Fruit fly (Drosophila melanogaster): ENCODE results near the gene CG42564.
A peak's percentile ranks its signal among the peaks of the same experiment; 100 is the strongest.

Gene CG42564

DNA sequence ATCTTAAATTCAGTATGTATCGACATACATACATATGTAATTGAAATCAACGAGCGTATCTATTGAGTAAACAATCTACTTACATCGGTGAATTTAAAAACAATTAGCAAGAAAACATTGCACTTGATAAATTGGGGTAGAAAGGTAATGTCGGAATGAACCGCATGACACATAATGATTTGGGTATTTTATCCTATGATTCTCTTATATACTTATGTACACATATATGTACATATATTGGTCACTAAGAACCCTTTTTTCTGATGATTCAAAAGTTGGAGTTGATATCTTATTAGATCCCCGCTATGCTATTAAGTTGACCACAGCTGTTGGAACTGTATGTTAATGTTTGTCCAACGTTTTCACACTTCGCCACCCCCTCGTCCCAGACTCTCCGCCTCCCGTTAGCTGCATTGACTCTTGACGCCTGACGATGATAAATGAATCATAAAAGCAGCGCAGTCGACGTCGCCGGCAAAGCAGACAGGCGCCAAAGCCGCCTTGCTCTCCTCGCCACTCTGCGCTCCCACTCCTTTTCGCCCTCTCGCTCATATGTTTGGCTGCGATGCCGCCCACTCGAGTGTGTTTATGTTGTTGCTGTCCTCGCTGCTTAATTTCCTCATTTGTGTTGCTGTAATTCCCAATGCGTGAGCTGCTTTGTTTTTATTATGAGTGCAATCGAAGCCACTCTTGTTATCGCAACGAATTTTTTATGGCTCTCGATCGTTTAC is 21.2 kb upstream of the CG42564 start (continued):
- TF ChIP-seq CG6654 (GFP tag; optimal IDR thresholded peaks at IDR 0.05) = peak; percentile 41
- TF ChIP-seq vfl (GFP tag; optimal IDR thresholded peaks at IDR 0.05) = no peak
- no peak for TF ChIP-seq disco-r (GFP tag; optimal IDR thresholded peaks at IDR 0.05)
- TF ChIP-seq jigr1 (GFP tag; IDR thresholded peaks at IDR 0.05) = no peak
- TF ChIP-seq Elba2 (GFP tag; optimal IDR thresholded peaks at IDR 0.05) = no peak
- no peak for TF ChIP-seq Atf-2 (GFP tag; optimal IDR thresholded peaks at IDR 0.05)
- TF ChIP-seq Spps (tag; optimal IDR thresholded peaks at IDR 0.05) = no peak
- TF ChIP-seq CG10209 (GFP tag; optimal IDR thresholded peaks at IDR 0.05) = peak; percentile 40
- TF ChIP-seq gro (GFP tag; optimal IDR thresholded peaks at IDR 0.05) = no peak
- no peak for TF ChIP-seq CG1792 (GFP tag; optimal IDR thresholded peaks at IDR 0.05)
- TF ChIP-seq Lhr (GFP tag; optimal IDR thresholded peaks at IDR 0.05) = no peak
- no peak for TF ChIP-seq kni (GFP tag; optimal IDR thresholded peaks at IDR 0.05)
- TF ChIP-seq Xrp1 (GFP tag; IDR thresholded peaks at IDR 0.05) = peak; percentile 38; the same call in 1 of the 2 replicates
- TF ChIP-seq amos (GFP tag; IDR thresholded peaks at IDR 0.05; ENCODE audit: partially characterized antibody) = no peak
- TF ChIP-seq dmrt99B (tag; optimal IDR thresholded peaks at IDR 0.05) = peak; percentile 70
- TF ChIP-seq CG1603 (tag; optimal IDR thresholded peaks at IDR 0.05) = peak; percentile 33
- no peak for TF ChIP-seq crp (GFP tag; optimal IDR thresholded peaks at IDR 0.05)
- no peak for TF ChIP-seq Ets65A (GFP tag)
- peak in 1 of 2 experiments; percentile 29 for TF ChIP-seq Hr78 (GFP tag; optimal IDR thresholded peaks at IDR 0.05)
- TF ChIP-seq dysf (GFP tag; IDR thresholded peaks at IDR 0.05) = no peak
- TF ChIP-seq CG2712 (tag; optimal IDR thresholded peaks at IDR 0.05) = peak; percentile 48
- no peak for TF ChIP-seq CG13894 (tag; optimal IDR thresholded peaks at IDR 0.05)
- TF ChIP-seq CG10959 (GFP tag; IDR thresholded peaks at IDR 0.05) = no peak
- no peak for TF ChIP-seq tio (GFP tag; optimal IDR thresholded peaks at IDR 0.05)
- peak; percentile 4 for TF ChIP-seq Fer3 (tag; optimal IDR thresholded peaks at IDR 0.05)
- TF ChIP-seq Doc3 (GFP tag; IDR thresholded peaks at IDR 0.05; ENCODE audit: partially characterized antibody) = no peak
- TF ChIP-seq CG17802 (tag; optimal IDR thresholded peaks at IDR 0.05) = no peak
- no peak for TF ChIP-seq CG15601 (tag; optimal IDR thresholded peaks at IDR 0.05)
- TF ChIP-seq jumu (GFP tag; optimal IDR thresholded peaks at IDR 0.05) = peak; percentile 4
- TF ChIP-seq GATAe (GFP tag; conservative IDR thresholded peaks at IDR 0.05) = no peak
- TF ChIP-seq Atf6 (GFP tag; IDR thresholded peaks at IDR 0.05) = no peak
- no peak for TF ChIP-seq unc-4 (GFP tag; IDR thresholded peaks at IDR 0.05; ENCODE audit: partially characterized antibody)
- peak; percentile 29 for TF ChIP-seq CG17829 (tag; optimal IDR thresholded peaks at IDR 0.05)
- peak; percentile 45 for TF ChIP-seq CG4820 (GFP tag; optimal IDR thresholded peaks at IDR 0.05)
- no peak for TF ChIP-seq Ada2b (GFP tag; IDR thresholded peaks at IDR 0.05)
- TF ChIP-seq CG3847 (GFP tag; IDR thresholded peaks at IDR 0.05) = no peak
- TF ChIP-seq ase (GFP tag; IDR thresholded peaks at IDR 0.05) = no peak
- TF ChIP-seq CG11504 (tag; optimal IDR thresholded peaks at IDR 0.05) = peak; percentile 72
- TF ChIP-seq fd3F (GFP tag; optimal IDR thresholded peaks at IDR 0.05) = no peak
- TF ChIP-seq Dip3 (GFP tag; optimal IDR thresholded peaks at IDR 0.05) = no peak
- peak; percentile 48 for TF ChIP-seq CG9437 (GFP tag; optimal IDR thresholded peaks at IDR 0.05)
- no peak for TF ChIP-seq CG7745 (tag; optimal IDR thresholded peaks at IDR 0.05)
- no peak for TF ChIP-seq Nf-YC (tag; optimal IDR thresholded peaks at IDR 0.05)
- TF ChIP-seq CG42726 (GFP tag; IDR thresholded peaks at IDR 0.05; ENCODE audit: partially characterized antibody) = no peak
- no peak for TF ChIP-seq CG4328 (GFP tag; optimal IDR thresholded peaks at IDR 0.05)
- TF ChIP-seq CG4424 (GFP tag; optimal IDR thresholded peaks at IDR 0.05) = peak; percentile 53
- no peak for TF ChIP-seq CG12769 (tag; optimal IDR thresholded peaks at IDR 0.05)
- TF ChIP-seq BtbVII (GFP tag; optimal IDR thresholded peaks at IDR 0.05) = no peak
- no peak for TF ChIP-seq grn (GFP tag; optimal IDR thresholded peaks at IDR 0.05)

Data from whole organism, embryonic.